Fruit fly (Drosophila melanogaster) S2 (cell line): ENCODE measurements around the gene SmydA-3.

Source experiments
- CG8478 ChIP-seq: fragments of >200 bp; optimal IDR thresholded peaks from 2 replicates; lab custom pipeline; 2018
- CTCF ChIP-seq, 2 experiments: fragments of >200 bp; optimal IDR thresholded peaks; 2 replicates each; lab custom pipeline; 2018

DNA sequence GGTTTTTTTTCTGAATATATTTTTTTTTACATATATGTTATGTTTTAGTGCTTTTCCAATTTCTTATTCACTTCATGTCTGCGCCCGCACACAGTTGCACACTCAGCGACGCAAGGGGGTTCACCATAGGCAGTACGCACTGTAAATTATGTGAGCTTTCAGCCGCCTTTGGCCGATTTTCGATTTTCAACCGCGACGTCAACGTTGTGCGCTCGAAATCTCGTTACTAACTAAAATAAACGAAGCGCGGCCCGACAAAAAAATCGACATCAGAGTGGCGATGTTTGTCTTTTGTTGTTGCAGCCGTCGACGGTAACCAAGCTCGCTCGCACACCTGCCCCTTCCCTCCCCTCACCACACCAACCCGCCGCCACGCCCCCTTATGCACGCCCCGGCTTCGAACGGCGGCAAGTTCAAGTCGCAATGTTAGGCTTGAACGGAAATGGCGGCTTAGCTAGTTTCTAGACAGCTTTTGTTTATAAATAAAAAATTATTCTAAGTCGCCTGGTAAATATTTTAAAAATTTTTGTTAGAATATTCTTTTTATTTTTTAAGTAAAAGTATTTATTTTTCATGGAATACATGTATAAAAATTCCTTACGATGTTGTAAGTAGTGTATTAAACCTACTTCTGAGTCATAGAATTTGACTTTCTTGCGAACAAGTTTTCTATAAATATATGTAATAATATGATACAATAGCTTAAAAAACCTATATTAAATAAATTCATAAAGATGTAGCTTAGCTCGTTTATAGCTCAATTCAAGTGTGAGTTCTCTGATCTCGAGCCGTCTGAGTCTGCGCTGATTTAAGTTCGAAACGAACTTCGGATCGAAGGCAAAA, 48.8 kb upstream of the SmydA-3 start, which contains the start of gene CG31869:
- TF ChIP-seq CG8478 (no peak), CTCF (optimal IDR thresholded peaks at IDR 0.05; lab: Kevin White, UChicago) (no peak)
